Worm (Caenorhabditis elegans): Measurements from ENCODE around the gene twk-3.

Gene twk-3

ce11 chrII:8232489-8232888, 19.9 kb upstream of the twk-3 start, which contains the start of gene M110.7:
M110.7 (plus strand) TSS chrII:8232789.
- TF ChIP-seq med-1 (GFP tag; optimal IDR thresholded peaks at IDR 0.05; ENCODE audit: insufficient read depth) (no peak), ztf-23 (GFP tag; IDR thresholded peaks at IDR 0.05) (no peak), klf-2 (GFP tag; conservative IDR thresholded peaks at IDR 0.05) (no peak), cog-1 (tag; optimal IDR thresholded peaks at IDR 0.05) (no peak), tab-1 (GFP tag; IDR thresholded peaks at IDR 0.05) (no peak), T22C8.4 (GFP tag; IDR thresholded peaks at IDR 0.05) (no peak), ztf-29 (GFP tag; IDR thresholded peaks at IDR 0.05) (no peak), flt-1 (GFP tag; IDR thresholded peaks at IDR 0.05) (no peak), ref-1 (GFP tag; conservative IDR thresholded peaks at IDR 0.05) (no peak)

- TF ChIP-seq cog-1 (tag; optimal IDR thresholded peaks at IDR 0.05) (no peak), flt-1 (GFP tag; IDR thresholded peaks at IDR 0.05) (no peak), ztf-29 (GFP tag; IDR thresholded peaks at IDR 0.05) (no peak), T22C8.4 (GFP tag; IDR thresholded peaks at IDR 0.05) (no peak), ref-1 (GFP tag; conservative IDR thresholded peaks at IDR 0.05) (no peak), med-1 (GFP tag; optimal IDR thresholded peaks at IDR 0.05; ENCODE audit: insufficient read depth) (no peak), tab-1 (GFP tag; IDR thresholded peaks at IDR 0.05) (no peak), klf-2 (GFP tag; conservative IDR thresholded peaks at IDR 0.05) (no peak), ztf-23 (GFP tag; IDR thresholded peaks at IDR 0.05) (no peak)
These were observed 18.4 kb upstream of the twk-3 start, which contains the start of gene M110.9 for ce11 chrII:8230976-8231375. M110.9 (plus strand) TSS chrII:8231276.

- no peak for TF ChIP-seq med-1 (GFP tag; optimal IDR thresholded peaks at IDR 0.05; ENCODE audit: insufficient read depth)
- no peak for TF ChIP-seq T22C8.4 (GFP tag; IDR thresholded peaks at IDR 0.05)
- TF ChIP-seq klf-2 (GFP tag; conservative IDR thresholded peaks at IDR 0.05): no peak
- no peak for TF ChIP-seq ref-1 (GFP tag; conservative IDR thresholded peaks at IDR 0.05)
- no peak for TF ChIP-seq cog-1 (tag; optimal IDR thresholded peaks at IDR 0.05)
- no peak for TF ChIP-seq ztf-29 (GFP tag; IDR thresholded peaks at IDR 0.05)
- no peak for TF ChIP-seq tab-1 (GFP tag; IDR thresholded peaks at IDR 0.05)
- no peak for TF ChIP-seq flt-1 (GFP tag; IDR thresholded peaks at IDR 0.05)
- TF ChIP-seq ztf-23 (GFP tag; IDR thresholded peaks at IDR 0.05): no peak
These were observed 13.9 kb upstream of the twk-3 start for ce11 chrII:8226475-8226874.

- TF ChIP-seq cog-1 (tag; optimal IDR thresholded peaks at IDR 0.05) (no peak), flt-1 (GFP tag; IDR thresholded peaks at IDR 0.05) (no peak)
These were observed 13.3 kb upstream of the twk-3 start for ce11 chrII:8225914-8226313.

- TF ChIP-seq klf-2 (GFP tag; conservative IDR thresholded peaks at IDR 0.05) (no peak), ztf-23 (GFP tag; IDR thresholded peaks at IDR 0.05) (no peak), flt-1 (GFP tag; IDR thresholded peaks at IDR 0.05) (no peak), med-1 (GFP tag; optimal IDR thresholded peaks at IDR 0.05; ENCODE audit: insufficient read depth) (no peak), ref-1 (GFP tag; conservative IDR thresholded peaks at IDR 0.05) (no peak), T22C8.4 (GFP tag; IDR thresholded peaks at IDR 0.05) (no peak), ztf-29 (GFP tag; IDR thresholded peaks at IDR 0.05) (no peak), cog-1 (tag; optimal IDR thresholded peaks at IDR 0.05) (no peak)
These were observed 12.8 kb upstream of the twk-3 start for ce11 chrII:8225347-8225746.

- TF ChIP-seq T22C8.4 (GFP tag; IDR thresholded peaks at IDR 0.05) (no peak), ztf-23 (GFP tag; IDR thresholded peaks at IDR 0.05) (no peak), flt-1 (GFP tag; IDR thresholded peaks at IDR 0.05) (no peak), tab-1 (GFP tag; IDR thresholded peaks at IDR 0.05) (no peak), ref-1 (GFP tag; conservative IDR thresholded peaks at IDR 0.05) (no peak), med-1 (GFP tag; optimal IDR thresholded peaks at IDR 0.05; ENCODE audit: insufficient read depth) (no peak), klf-2 (GFP tag; conservative IDR thresholded peaks at IDR 0.05) (no peak), ztf-29 (GFP tag; IDR thresholded peaks at IDR 0.05) (no peak), cog-1 (tag; optimal IDR thresholded peaks at IDR 0.05) (no peak)
These were observed 12.0 kb upstream of the twk-3 start for ce11 chrII:8224623-8225022.

ce11 chrII:8223945-8224344, 11.4 kb upstream of the twk-3 start:
- TF ChIP-seq cog-1 (tag; optimal IDR thresholded peaks at IDR 0.05) (no peak), flt-1 (GFP tag; IDR thresholded peaks at IDR 0.05) (no peak), T22C8.4 (GFP tag; IDR thresholded peaks at IDR 0.05) (no peak), ztf-23 (GFP tag; IDR thresholded peaks at IDR 0.05) (no peak), ref-1 (GFP tag; conservative IDR thresholded peaks at IDR 0.05) (no peak), tab-1 (GFP tag; IDR thresholded peaks at IDR 0.05) (no peak), ztf-29 (GFP tag; IDR thresholded peaks at IDR 0.05) (no peak)

- TF ChIP-seq med-1 (GFP tag; optimal IDR thresholded peaks at IDR 0.05; ENCODE audit: insufficient read depth) (no peak), flt-1 (GFP tag; IDR thresholded peaks at IDR 0.05) (no peak), ztf-29 (GFP tag; IDR thresholded peaks at IDR 0.05) (no peak), T22C8.4 (GFP tag; IDR thresholded peaks at IDR 0.05) (no peak), klf-2 (GFP tag; conservative IDR thresholded peaks at IDR 0.05) (no peak), cog-1 (tag; optimal IDR thresholded peaks at IDR 0.05) (no peak), ref-1 (GFP tag; conservative IDR thresholded peaks at IDR 0.05) (no peak), ztf-23 (GFP tag; IDR thresholded peaks at IDR 0.05) (no peak), tab-1 (GFP tag; IDR thresholded peaks at IDR 0.05) (no peak)
These were observed 10.8 kb upstream of the twk-3 start for ce11 chrII:8223422-8223821.

- TF ChIP-seq tab-1 (GFP tag; IDR thresholded peaks at IDR 0.05): no peak
- TF ChIP-seq ref-1 (GFP tag; conservative IDR thresholded peaks at IDR 0.05): no peak
- TF ChIP-seq flt-1 (GFP tag; IDR thresholded peaks at IDR 0.05): no peak
- no peak for TF ChIP-seq cog-1 (tag; optimal IDR thresholded peaks at IDR 0.05)
- TF ChIP-seq klf-2 (GFP tag; conservative IDR thresholded peaks at IDR 0.05): no peak
- no peak for TF ChIP-seq ztf-23 (GFP tag; IDR thresholded peaks at IDR 0.05)
- no peak for TF ChIP-seq ztf-29 (GFP tag; IDR thresholded peaks at IDR 0.05)
- TF ChIP-seq T22C8.4 (GFP tag; IDR thresholded peaks at IDR 0.05): no peak
- no peak for TF ChIP-seq med-1 (GFP tag; optimal IDR thresholded peaks at IDR 0.05; ENCODE audit: insufficient read depth)
These were observed 9.9 kb upstream of the twk-3 start, which contains the start of gene dab-1 for ce11 chrII:8222309-8223065. dab-1 (plus strand) TSS chrII:8222386.

ce11 chrII:8220267-8220666, 7.7 kb upstream of the twk-3 start:
- TF ChIP-seq klf-2 (GFP tag; conservative IDR thresholded peaks at IDR 0.05) (no peak), ztf-23 (GFP tag; IDR thresholded peaks at IDR 0.05) (no peak), cog-1 (tag; optimal IDR thresholded peaks at IDR 0.05) (no peak), ref-1 (GFP tag; conservative IDR thresholded peaks at IDR 0.05) (no peak), med-1 (GFP tag; optimal IDR thresholded peaks at IDR 0.05; ENCODE audit: insufficient read depth) (no peak), ztf-29 (GFP tag; IDR thresholded peaks at IDR 0.05) (no peak), tab-1 (GFP tag; IDR thresholded peaks at IDR 0.05) (no peak), flt-1 (GFP tag; IDR thresholded peaks at IDR 0.05) (no peak), T22C8.4 (GFP tag; IDR thresholded peaks at IDR 0.05) (no peak)

Data from whole organism, midembryonic.